Worm (Caenorhabditis elegans) whole organism, L2 larva: ENCODE data around the gene kin-19.

Source experiments
- fos-1 ChIP-seq: fragments of 150-350 bp; optimal IDR thresholded peaks from 2 replicates; lab custom pipeline; 2014; ENCODE audit warnings: missing biosample characterization, missing genetic modification characterization
- nhr-77 ChIP-seq: fragments of 150-350 bp; optimal IDR thresholded peaks from 2 replicates; lab custom pipeline; 2014; ENCODE audit warnings: missing biosample characterization, missing genetic modification characterization

DNA sequence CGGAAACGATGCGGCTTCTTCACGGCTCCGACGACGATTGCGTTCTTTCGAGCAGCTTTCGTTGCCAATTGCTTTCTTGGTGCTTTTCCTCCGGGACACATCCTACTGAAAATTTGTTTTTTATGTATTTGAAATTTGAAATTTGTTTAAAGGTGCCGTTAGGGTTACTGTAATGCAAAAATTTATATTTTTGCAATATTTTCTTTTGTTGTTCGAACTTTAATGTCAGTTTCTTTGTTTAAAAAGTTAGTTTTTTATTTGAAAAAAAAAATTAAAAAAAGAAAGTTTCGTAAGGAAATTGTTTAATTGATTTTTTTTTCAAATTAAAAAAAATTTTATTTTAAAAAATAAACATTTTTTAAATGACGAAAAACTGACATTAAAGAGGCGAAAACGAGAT, 27.8 kb downstream of the kin-19 start, which contains the start of gene his-69:
- TF ChIP-seq fos-1 (tag; lab: Kevin White, UChicago) (no peak), nhr-77 (no peak)
